Fruit fly (Drosophila melanogaster) whole organism, embryonic: ENCODE results near the gene Blm.
A peak's percentile ranks its signal among the peaks of the same experiment; 100 is the strongest.

Source experiments
- ATbp ChIP-seq: fragments of 200-800 bp; sonication (Bioruptor generic); optimal IDR thresholded peaks from 2 replicates; lab custom pipeline; 2017; ENCODE audit warnings: missing biosample characterization, mild to moderate bottlenecking, missing genetic modification characterization, missing genetic modification reagents
- Ada2b ChIP-seq: fragments of 200-800 bp; sonication (Bioruptor generic); IDR thresholded peaks from 2 replicates; pipeline ENCODE4 v1.3.6; 2022; ENCODE audit warnings: missing biosample characterization, missing genetic modification characterization
- BEAF-32 ChIP-seq: fragments of 200-800 bp; sonication (Bioruptor generic); optimal IDR thresholded peaks from 3 replicates; lab custom pipeline; 2017; ENCODE audit warnings: missing biosample characterization, missing genetic modification characterization, mild to moderate bottlenecking, moderate library complexity, missing genetic modification reagents
- CG10147 ChIP-seq: fragments of 200-800 bp; sonication (Bioruptor generic); optimal IDR thresholded peaks from 2 replicates; lab custom pipeline; 2019; ENCODE audit warnings: missing biosample characterization, mild to moderate bottlenecking, missing genetic modification characterization, moderate library complexity
- CG1024 ChIP-seq: fragments of 200-800 bp; sonication (Bioruptor generic); IDR thresholded peaks from 2 replicates; pipeline ENCODE4 v1.3.6; 2022; ENCODE audit warnings: missing biosample characterization, missing genetic modification characterization
- CG10274 ChIP-seq: fragments of 200-800 bp; sonication (Bioruptor generic); optimal IDR thresholded peaks from 3 replicates; lab custom pipeline; 2017; ENCODE audit warnings: missing biosample characterization, mild to moderate bottlenecking, missing genetic modification characterization
- CG10959 ChIP-seq: fragments of 200-800 bp; sonication (Bioruptor generic); IDR thresholded peaks from 2 replicates; pipeline ENCODE4 v1.3.6; 2022; ENCODE audit warnings: missing biosample characterization, missing genetic modification characterization
- CG12236 ChIP-seq: fragments of 200-800 bp; sonication (Bioruptor generic); optimal IDR thresholded peaks from 2 replicates; lab custom pipeline; 2016; ENCODE audit warnings: missing biosample characterization, missing genetic modification characterization
- CG12299 ChIP-seq: fragments of 200-800 bp; sonication (Bioruptor generic); optimal IDR thresholded peaks from 2 replicates; lab custom pipeline; 2018; ENCODE audit warnings: missing biosample characterization, mild to moderate bottlenecking, missing genetic modification characterization
- CG14667 ChIP-seq: fragments of 200-800 bp; sonication (Bioruptor generic); IDR thresholded peaks from 2 replicates; pipeline ENCODE4 v1.3.6; 2022; ENCODE audit warnings: missing biosample characterization, missing genetic modification characterization
- CG14710 ChIP-seq: fragments of 200-800 bp; sonication (Bioruptor generic); optimal IDR thresholded peaks from 3 replicates; lab custom pipeline; 2019; ENCODE audit warnings: missing biosample characterization, mild to moderate bottlenecking, missing genetic modification characterization, moderate library complexity
- CG18476 ChIP-seq: fragments of 200-800 bp; sonication (Bioruptor generic); optimal IDR thresholded peaks from 2 replicates; lab custom pipeline; 2016; ENCODE audit warnings: missing biosample characterization, mild to moderate bottlenecking, missing genetic modification characterization
- CG2116 ChIP-seq: fragments of 200-800 bp; sonication (Bioruptor generic); optimal IDR thresholded peaks from 3 replicates; lab custom pipeline; 2018; ENCODE audit warnings: missing biosample characterization, mild to moderate bottlenecking, missing genetic modification characterization
- CG2120 ChIP-seq: fragments of 200-800 bp; sonication (Bioruptor generic); optimal IDR thresholded peaks from 3 replicates; lab custom pipeline; 2016; ENCODE audit warnings: missing biosample characterization, missing genetic modification characterization
- CG2199 ChIP-seq: fragments of 200-800 bp; sonication (Bioruptor generic); IDR thresholded peaks from 3 replicates; pipeline ENCODE4 v1.3.6; 2022; ENCODE audit warnings: missing biosample characterization, missing genetic modification characterization
- CG4707 ChIP-seq: fragments of 200-800 bp; sonication (Bioruptor generic); optimal IDR thresholded peaks from 2 replicates; lab custom pipeline; 2018; ENCODE audit warnings: missing biosample characterization, mild to moderate bottlenecking, missing genetic modification characterization, moderate library complexity
- CG4730 ChIP-seq: fragments of 200-800 bp; sonication (Bioruptor generic); IDR thresholded peaks from 2 replicates; pipeline ENCODE4 v1.3.6; 2022; ENCODE audit warnings: missing biosample characterization, missing genetic modification characterization
- CG4854 ChIP-seq: fragments of 200-800 bp; sonication (Bioruptor generic); optimal IDR thresholded peaks from 2 replicates; lab custom pipeline; 2016; ENCODE audit warnings: missing biosample characterization, missing genetic modification characterization, inconsistent platforms
- CG7928 ChIP-seq: fragments of 200-800 bp; sonication (Bioruptor generic); optimal IDR thresholded peaks from 2 replicates; lab custom pipeline; 2017; ENCODE audit warnings: missing biosample characterization, mild to moderate bottlenecking, missing genetic modification characterization
- CG8359 ChIP-seq: fragments of 200-800 bp; sonication (Bioruptor generic); optimal IDR thresholded peaks from 2 replicates; lab custom pipeline; 2017; ENCODE audit warnings: missing biosample characterization, mild to moderate bottlenecking, missing genetic modification characterization, borderline replicate concordance
- CG9215 ChIP-seq: fragments of 200-800 bp; sonication (Bioruptor generic); IDR thresholded peaks from 2 replicates; pipeline ENCODE4 v1.3.6; 2022; ENCODE audit warnings: missing biosample characterization, missing genetic modification characterization
- CG9437 ChIP-seq: fragments of 200-800 bp; sonication (Bioruptor generic); optimal IDR thresholded peaks from 2 replicates; lab custom pipeline; 2018; ENCODE audit warnings: missing biosample characterization, mild to moderate bottlenecking, missing genetic modification characterization
- CkIIα-i1 ChIP-seq: fragments of 200-800 bp; sonication (Bioruptor generic); IDR thresholded peaks from 2 replicates; pipeline ENCODE4 v1.3.6; 2022; ENCODE audit warnings: missing biosample characterization, missing genetic modification characterization
- Dfd ChIP-seq, 2 experiments: fragments of >200 bp; optimal IDR thresholded peaks; 2 replicates each; lab custom pipeline; 2017; ENCODE audit warnings: missing biosample characterization in 2 of 2, missing genetic modification characterization in 2 of 2
- HLH54F ChIP-seq: fragments of 200-800 bp; sonication (Bioruptor generic); optimal IDR thresholded peaks from 3 replicates; lab custom pipeline; 2016; ENCODE audit warnings: missing biosample characterization, missing genetic modification characterization
- Hr51 ChIP-seq, 2 experiments: fragments of 200-800 bp; sonication (Bioruptor generic); optimal IDR thresholded peaks; 2 replicates in 1 of 2; 3 replicates in 1 of 2; lab custom pipeline; 2016 to 2018; ENCODE audit warnings: missing biosample characterization in 2 of 2, missing genetic modification characterization in 2 of 2, mild to moderate bottlenecking in 1 of 2, moderate library complexity in 1 of 2
- Mrtf ChIP-seq: fragments of 200-800 bp; sonication (Bioruptor generic); IDR thresholded peaks from 3 replicates; pipeline ENCODE4 v1.3.6; 2022; ENCODE audit warnings: missing biosample characterization, missing genetic modification characterization
- NK7.1 ChIP-seq: fragments of 200-800 bp; sonication (Bioruptor generic); optimal IDR thresholded peaks from 3 replicates; lab custom pipeline; 2016; ENCODE audit warnings: missing biosample characterization, missing genetic modification characterization
- Ravus ChIP-seq: fragments of 200-800 bp; sonication (Bioruptor generic); IDR thresholded peaks from 2 replicates; pipeline ENCODE4 v1.3.6; 2022; ENCODE audit warnings: missing biosample characterization, missing genetic modification characterization
- Spps ChIP-seq: fragments of 200-800 bp; sonication (Bioruptor generic); optimal IDR thresholded peaks from 2 replicates; lab custom pipeline; 2018; ENCODE audit warnings: missing biosample characterization, mild to moderate bottlenecking, missing genetic modification characterization
- Xbp1 ChIP-seq: fragments of 200-800 bp; sonication (Bioruptor generic); optimal IDR thresholded peaks from 3 replicates; lab custom pipeline; 2016; ENCODE audit warnings: missing biosample characterization, mild to moderate bottlenecking, missing genetic modification characterization
- amos ChIP-seq: fragments of 200-800 bp; sonication (Bioruptor generic); IDR thresholded peaks from 2 replicates; pipeline ENCODE4 v1.3.6; 2022; ENCODE audit warnings: missing biosample characterization, missing genetic modification characterization; ENCODE audit not compliant: partially characterized antibody
- ara ChIP-seq: fragments of 200-800 bp; sonication (Bioruptor generic); IDR thresholded peaks from 2 replicates; pipeline ENCODE4 v1.3.6; 2022; ENCODE audit warnings: missing biosample characterization, missing genetic modification characterization
- bowl ChIP-seq: fragments of 200-800 bp; sonication (Bioruptor generic); IDR thresholded peaks from 2 replicates; pipeline ENCODE4 v1.3.6; 2022; ENCODE audit warnings: missing biosample characterization, missing genetic modification characterization
- cad ChIP-seq: fragments of >200 bp; optimal IDR thresholded peaks from 2 replicates; lab custom pipeline; 2017; ENCODE audit warnings: missing biosample characterization, missing genetic modification characterization
- eve ChIP-seq, 2 experiments: fragments of >200 bp; optimal IDR thresholded peaks; 2 replicates each; lab custom pipeline; 2017; ENCODE audit warnings: missing biosample characterization in 2 of 2, missing genetic modification characterization in 2 of 2
- fd64A ChIP-seq: fragments of 200-800 bp; sonication (Bioruptor generic); optimal IDR thresholded peaks from 3 replicates; lab custom pipeline; 2018; ENCODE audit warnings: missing biosample characterization, mild to moderate bottlenecking, missing genetic modification characterization
- fu2 ChIP-seq: fragments of 200-800 bp; sonication (Bioruptor generic); optimal IDR thresholded peaks from 2 replicates; lab custom pipeline; 2016; ENCODE audit warnings: missing biosample characterization, missing genetic modification characterization
- gcm2 ChIP-seq: fragments of 200-800 bp; sonication (Bioruptor generic); optimal IDR thresholded peaks from 2 replicates; lab custom pipeline; 2016; ENCODE audit warnings: missing biosample characterization, missing genetic modification characterization
- insv ChIP-seq, 2 experiments: fragments of 200-800 bp; sonication (Bioruptor generic); optimal IDR thresholded peaks; 3 replicates each; lab custom pipeline; 2016 to 2018; ENCODE audit warnings: missing biosample characterization in 2 of 2, missing genetic modification characterization in 2 of 2
- jing ChIP-seq: fragments of 200-800 bp; sonication (Bioruptor generic); optimal IDR thresholded peaks from 2 replicates; lab custom pipeline; 2018; ENCODE audit warnings: missing biosample characterization, mild to moderate bottlenecking, missing genetic modification characterization
- klu ChIP-seq: fragments of 200-800 bp; sonication (Bioruptor generic); IDR thresholded peaks from 2 replicates; pipeline ENCODE4 v1.3.6; 2022; ENCODE audit warnings: missing biosample characterization, missing genetic modification characterization
- pho ChIP-seq: fragments of 200-800 bp; sonication (Bioruptor generic); optimal IDR thresholded peaks from 2 replicates; lab custom pipeline; 2016; ENCODE audit warnings: missing biosample characterization, missing genetic modification characterization
- sens-2 ChIP-seq: fragments of 200-800 bp; sonication (Bioruptor generic); IDR thresholded peaks from 2 replicates; pipeline ENCODE4 v1.3.6; 2022; ENCODE audit warnings: missing biosample characterization, missing genetic modification characterization
- slbo ChIP-seq: fragments of 200-800 bp; sonication (Bioruptor generic); IDR thresholded peaks from 2 replicates; pipeline ENCODE4 v1.3.6; 2022; ENCODE audit warnings: missing biosample characterization, missing genetic modification characterization
- tll ChIP-seq, 2 experiments: fragments of 200-800 bp in 1 of 2; fragments of >200 bp in 1 of 2; sonication (Bioruptor generic) in 1 of 2; optimal IDR thresholded peaks; 2 replicates each; lab custom pipeline; 2017 to 2019; ENCODE audit warnings: missing biosample characterization in 2 of 2, missing genetic modification characterization in 2 of 2, mild to moderate bottlenecking in 1 of 2, moderate library complexity in 1 of 2
- unc-4 ChIP-seq: fragments of 200-800 bp; sonication (Bioruptor generic); IDR thresholded peaks from 2 replicates; pipeline ENCODE4 v1.3.6; 2022; ENCODE audit warnings: missing biosample characterization, missing genetic modification characterization; ENCODE audit not compliant: partially characterized antibody
- wdn ChIP-seq: fragments of 200-800 bp; sonication (Bioruptor generic); IDR thresholded peaks from 2 replicates; pipeline ENCODE4 v1.3.6; 2022; ENCODE audit warnings: missing biosample characterization, missing genetic modification characterization
- zen2 ChIP-seq: fragments of 200-800 bp; sonication (Bioruptor generic); IDR thresholded peaks from 3 replicates; pipeline ENCODE4 v1.3.6; 2022; ENCODE audit warnings: missing biosample characterization, missing genetic modification characterization; ENCODE audit not compliant: partially characterized antibody

Blm gene

dm6 chr3R:11760669-11761387 lies 19.2 kb upstream of the Blm start (continued):
- TF ChIP-seq fu2 (GFP tag; lab: Kevin White, UChicago) (peak; percentile 100), CG2199 (GFP tag; lab: Robert Waterston, UW) (no peak), CG1024 (GFP tag; lab: Robert Waterston, UW) (no peak), Ada2b (no peak), wdn (no peak), jing (GFP tag; lab: Kevin White, UChicago) (peak; percentile 100), CG8359 (peak; percentile 96), gcm2 (GFP tag; lab: Kevin White, UChicago) (peak; percentile 100), CG12236 (GFP tag; lab: Kevin White, UChicago) (peak; percentile 100), tll (GFP tag; optimal IDR thresholded peaks at IDR 0.05; lab: Kevin White, UChicago) (peak in 1 of 2 experiments; percentile 82), bowl (GFP tag; lab: Robert Waterston, UW) (no peak), insv (GFP tag; optimal IDR thresholded peaks at IDR 0.05; lab: Kevin White, UChicago) (peak; percentile 89), CG10274 (GFP tag; lab: Kevin White, UChicago) (peak; percentile 97), CG12299 (tag; lab: Kevin White, UChicago) (peak; percentile 100), sens-2 (no peak), CG14710 (peak; percentile 99), unc-4 (GFP tag; lab: Robert Waterston, UW) (no peak), Spps (tag; lab: Kevin White, UChicago) (peak; percentile 99), ara (GFP tag; lab: Robert Waterston, UW) (no peak), klu (GFP tag; lab: Robert Waterston, UW) (no peak), CG10959 (GFP tag; lab: Robert Waterston, UW) (no peak), fd64A (GFP tag; lab: Kevin White, UChicago) (peak; percentile 99), CG2120 (GFP tag; lab: Kevin White, UChicago) (peak; percentile 100), ATbp (GFP tag; lab: Kevin White, UChicago) (peak; percentile 100), cad (GFP tag; lab: Kevin White, UChicago) (no peak), CG10147 (peak; percentile 100), CG9215 (GFP tag; lab: Robert Waterston, UW) (no peak), Ravus (GFP tag; lab: Robert Waterston, UW) (no peak), pho (GFP tag; lab: Kevin White, UChicago) (peak; percentile 100), CkIIα-i1 (GFP tag; lab: Robert Waterston, UW) (no peak), CG4707 (GFP tag; lab: Kevin White, UChicago) (peak; percentile 99), eve (GFP tag; optimal IDR thresholded peaks at IDR 0.05; lab: Kevin White, UChicago) (peak; percentile 95 to 100), CG4730 (GFP tag; lab: Robert Waterston, UW) (no peak), Xbp1 (GFP tag; lab: Kevin White, UChicago) (peak; percentile 100), CG4854 (GFP tag; lab: Kevin White, UChicago) (peak; percentile 100), HLH54F (GFP tag; lab: Kevin White, UChicago) (peak; percentile 100), CG7928 (GFP tag; lab: Kevin White, UChicago) (peak; percentile 87), BEAF-32 (GFP tag; lab: Kevin White, UChicago) (no peak), Dfd (GFP tag; optimal IDR thresholded peaks at IDR 0.05; lab: Kevin White, UChicago) (peak in 1 of 2 experiments; percentile 29), zen2 (GFP tag; lab: Robert Waterston, UW) (no peak), Hr51 (GFP tag; optimal IDR thresholded peaks at IDR 0.05; lab: Kevin White, UChicago) (peak; percentile 100), CG9437 (GFP tag; lab: Kevin White, UChicago) (peak; percentile 97), Mrtf (GFP tag; lab: Robert Waterston, UW) (no peak), CG18476 (GFP tag; lab: Kevin White, UChicago) (peak; percentile 99), slbo (no peak), CG2116 (GFP tag; lab: Kevin White, UChicago) (peak; percentile 93), CG14667 (no peak), NK7.1 (GFP tag; lab: Kevin White, UChicago) (peak; percentile 100), amos (no peak)
